Worm (Caenorhabditis elegans): Measurements from ENCODE around the gene K08H10.10.

Gene K08H10.10

ce11 chrV:10019083-10019624, 18.3 kb downstream of the K08H10.10 start:
- TF ChIP-seq nhr-67 (tag; optimal IDR thresholded peaks at IDR 0.05) = no peak
- TF ChIP-seq egl-5 (tag; optimal IDR thresholded peaks at IDR 0.05) = no peak
- no peak for TF ChIP-seq egl-27 (tag; optimal IDR thresholded peaks at IDR 0.05)
- no peak for TF ChIP-seq elt-1 (tag; optimal IDR thresholded peaks at IDR 0.05)
- no peak for TF ChIP-seq nhr-12 (tag; optimal IDR thresholded peaks at IDR 0.05)
- TF ChIP-seq elt-2 (tag; optimal IDR thresholded peaks at IDR 0.05) = no peak
- no peak for TF ChIP-seq sea-2 (GFP tag; optimal IDR thresholded peaks at IDR 0.05)
- no peak for TF ChIP-seq lin-15B (tag; optimal IDR thresholded peaks at IDR 0.05)
- no peak for TF ChIP-seq ceh-9 (tag; optimal IDR thresholded peaks at IDR 0.05)
- no peak for TF ChIP-seq nhr-11 (tag; optimal IDR thresholded peaks at IDR 0.05)
- no peak for TF ChIP-seq ceh-16 (tag; optimal IDR thresholded peaks at IDR 0.05)
- TF ChIP-seq ZK546.5 (tag; optimal IDR thresholded peaks at IDR 0.05) = no peak

DNA sequence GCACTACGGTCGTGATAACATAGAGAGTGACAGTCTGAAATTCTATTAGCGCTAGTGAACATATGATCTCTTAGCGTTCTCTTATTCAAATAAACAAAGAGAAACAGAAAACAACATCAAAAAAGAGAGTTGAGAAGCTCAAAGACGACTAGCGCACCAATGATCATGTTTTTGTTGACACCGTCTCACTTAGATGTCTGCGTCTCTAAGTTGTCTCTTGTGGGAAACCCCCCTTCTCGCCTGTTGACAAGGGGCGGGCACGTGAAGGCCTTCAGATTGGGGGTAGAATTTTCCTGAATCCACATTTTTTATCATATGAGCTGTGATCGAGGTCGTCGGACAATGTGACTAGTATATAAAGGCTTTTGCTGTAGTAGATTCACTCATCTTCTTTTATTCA, 19.1 kb downstream of the K08H10.10 start:
- TF ChIP-seq mdl-1 (tag; optimal IDR thresholded peaks at IDR 0.05) (peak; percentile 46), skn-1 (tag; optimal IDR thresholded peaks at IDR 0.05) (no peak), nhr-12 (tag; optimal IDR thresholded peaks at IDR 0.05) (no peak), nhr-23 (tag; optimal IDR thresholded peaks at IDR 0.05) (no peak), lin-39 (tag; optimal IDR thresholded peaks at IDR 0.05) (peak; percentile 36), unc-39 (tag; optimal IDR thresholded peaks at IDR 0.05) (no peak), pha-4 (tag; optimal IDR thresholded peaks at IDR 0.05) (peak; percentile 94), unc-62 (GFP tag; optimal IDR thresholded peaks at IDR 0.05) (no peak), nfya-1 (tag; optimal IDR thresholded peaks at IDR 0.05; ENCODE audit: insufficient read depth) (peak; percentile 26)

DNA sequence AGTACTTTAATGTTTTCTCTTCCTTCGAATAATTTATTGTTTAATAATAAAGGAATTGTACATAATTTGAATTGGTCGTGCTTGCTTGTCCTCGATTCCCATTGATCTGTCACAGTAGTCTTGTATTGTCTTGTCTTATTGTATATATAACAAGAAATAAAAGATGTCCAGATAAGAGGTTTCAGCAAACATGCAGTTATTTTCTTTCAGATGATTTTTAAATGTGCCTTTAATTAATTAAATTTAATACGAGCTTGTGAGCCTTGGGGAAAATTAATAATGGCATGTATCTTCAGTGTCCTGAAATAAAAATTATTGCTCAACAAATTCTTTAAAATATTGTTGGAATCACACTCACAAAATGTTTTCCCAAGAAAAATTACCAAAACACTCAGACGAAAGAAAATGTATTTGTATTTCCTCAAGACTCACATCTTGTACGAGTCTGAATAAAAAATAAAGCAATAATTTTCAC, 22.2 kb downstream of the K08H10.10 start:
- TF ChIP-seq elt-1 (tag; optimal IDR thresholded peaks at IDR 0.05) (no peak), lsy-12 (tag; optimal IDR thresholded peaks at IDR 0.05) (no peak), tbx-2 (tag; optimal IDR thresholded peaks at IDR 0.05) (no peak), egl-27 (tag; optimal IDR thresholded peaks at IDR 0.05) (no peak), nhr-43 (tag; optimal IDR thresholded peaks at IDR 0.05; ENCODE audit: poor library complexity, severe bottlenecking) (no peak), ama-1 (optimal IDR thresholded peaks at IDR 0.05) (no peak), daf-12 (tag; optimal IDR thresholded peaks at IDR 0.05) (no peak), nhr-237 (tag; optimal IDR thresholded peaks at IDR 0.05) (no peak), nhr-67 (tag; optimal IDR thresholded peaks at IDR 0.05) (no peak), unc-62 (GFP tag; optimal IDR thresholded peaks at IDR 0.05) (no peak), ceh-82 (tag; optimal IDR thresholded peaks at IDR 0.05) (no peak), R02D3.7 (tag; optimal IDR thresholded peaks at IDR 0.05) (no peak), hmg-11 (tag; optimal IDR thresholded peaks at IDR 0.05) (no peak), unc-39 (tag; optimal IDR thresholded peaks at IDR 0.05) (no peak)

- no peak for TF ChIP-seq mdl-1 (tag; optimal IDR thresholded peaks at IDR 0.05)
- TF ChIP-seq unc-62 (GFP tag; optimal IDR thresholded peaks at IDR 0.05) = no peak
- no peak for TF ChIP-seq fkh-2 (tag; optimal IDR thresholded peaks at IDR 0.05)
- TF ChIP-seq egl-27 (tag; optimal IDR thresholded peaks at IDR 0.05) = no peak
- TF ChIP-seq fkh-10 (GFP tag; optimal IDR thresholded peaks at IDR 0.05) = no peak
- TF ChIP-seq ceh-16 (tag; optimal IDR thresholded peaks at IDR 0.05) = no peak
- TF ChIP-seq nhr-76 (tag; optimal IDR thresholded peaks at IDR 0.05) = no peak
- TF ChIP-seq lin-39 (tag; optimal IDR thresholded peaks at IDR 0.05) = no peak
- no peak for TF ChIP-seq tbx-2 (tag; optimal IDR thresholded peaks at IDR 0.05)
- TF ChIP-seq sea-2 (GFP tag; optimal IDR thresholded peaks at IDR 0.05) = no peak
- no peak for TF ChIP-seq eor-1 (tag; optimal IDR thresholded peaks at IDR 0.05)
- TF ChIP-seq nhr-28 (tag; optimal IDR thresholded peaks at IDR 0.05) = no peak
- no peak for TF ChIP-seq pha-4 (tag; optimal IDR thresholded peaks at IDR 0.05)
- TF ChIP-seq aly-2 (tag; optimal IDR thresholded peaks at IDR 0.05) = no peak
- no peak for TF ChIP-seq nhr-67 (tag; optimal IDR thresholded peaks at IDR 0.05)
- no peak for TF ChIP-seq snpc-4 (tag; optimal IDR thresholded peaks at IDR 0.05)
- TF ChIP-seq elt-3 (tag; optimal IDR thresholded peaks at IDR 0.05) = no peak
Measured at ce11 chrV:10030992-10031383, 30.1 kb downstream of the K08H10.10 start, which contains the start of gene acl-2. Gene acl-2, minus strand, starts transcription at chrV:10031092.
